Worm (Caenorhabditis elegans) whole organism, mixed stage, embryonic: ENCODE measurements around the gene lin-56.

ENCODE experiments used
- ceh-39 ChIP-seq: fragments of 150-350 bp; optimal IDR thresholded peaks from 2 replicates; lab custom pipeline; 2014; ENCODE audit warnings: missing biosample characterization, missing genetic modification characterization
- ceh-83 ChIP-seq: fragments of 200-800 bp; sonication (Bioruptor generic); optimal IDR thresholded peaks from 2 replicates; lab custom pipeline; 2018; ENCODE audit warnings: mild to moderate bottlenecking, missing genetic modification characterization, missing compliant biosample characterization
- elt-3 ChIP-seq: fragments of 150-350 bp; optimal IDR thresholded peaks from 2 replicates; lab custom pipeline; 2014; ENCODE audit warnings: missing biosample characterization, missing genetic modification characterization
- flh-1 ChIP-seq: fragments of 200-800 bp; sonication (Bioruptor generic); optimal IDR thresholded peaks from 2 replicates; lab custom pipeline; 2018; ENCODE audit warnings: mild to moderate bottlenecking, missing genetic modification characterization, moderate library complexity, missing compliant biosample characterization
- lsy-2 ChIP-seq: fragments of 150-350 bp; optimal IDR thresholded peaks from 2 replicates; lab custom pipeline; 2014; ENCODE audit warnings: missing biosample characterization, missing genetic modification characterization
- nhr-12 ChIP-seq: fragments of 150-350 bp; optimal IDR thresholded peaks from 2 replicates; lab custom pipeline; 2014; ENCODE audit warnings: missing biosample characterization, missing genetic modification characterization
- nhr-237 ChIP-seq: fragments of 150-350 bp; optimal IDR thresholded peaks from 2 replicates; lab custom pipeline; 2014; ENCODE audit warnings: missing biosample characterization, missing genetic modification characterization
- nhr-28 ChIP-seq: fragments of 150-350 bp; optimal IDR thresholded peaks from 2 replicates; lab custom pipeline; 2014; ENCODE audit warnings: missing biosample characterization, missing genetic modification characterization
- pha-4 ChIP-seq: fragments of 150-350 bp; optimal IDR thresholded peaks from 2 replicates; lab custom pipeline; 2018; ENCODE audit warnings: missing biosample characterization, missing genetic modification reagents, missing genetic modification characterization
- unc-62 ChIP-seq: fragments of 150-350 bp; optimal IDR thresholded peaks from 2 replicates; lab custom pipeline; 2014; ENCODE audit warnings: missing biosample characterization, missing genetic modification reagents, missing genetic modification characterization
- ztf-11 ChIP-seq: fragments of 150-350 bp; optimal IDR thresholded peaks from 2 replicates; lab custom pipeline; 2014; ENCODE audit warnings: missing biosample characterization, missing genetic modification characterization

DNA sequence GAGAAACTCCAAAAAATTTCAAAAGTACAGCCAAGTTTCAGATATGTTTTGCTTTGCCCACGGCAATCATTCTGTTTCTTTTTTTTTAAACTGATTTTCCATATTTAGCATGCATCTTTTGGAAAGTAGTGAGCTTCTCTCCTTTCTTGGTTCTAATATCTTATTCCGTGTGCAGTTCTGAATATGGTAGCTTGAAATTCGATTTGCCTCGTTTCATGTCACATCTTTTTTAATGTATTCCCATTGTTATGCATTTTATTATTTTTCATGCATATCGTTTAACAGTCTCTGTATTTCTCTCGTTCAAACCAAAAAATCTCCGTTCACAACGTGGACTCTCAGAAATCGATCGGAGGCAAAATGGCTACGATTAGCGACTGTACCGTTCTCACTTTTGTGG lies 44.7 kb downstream of the lin-56 start, which contains the start of gene ZK666.14:
- TF ChIP-seq nhr-237 (no peak), nhr-12 (no peak), nhr-28 (tag; lab: Kevin White, UChicago) (no peak), elt-3 (no peak), unc-62 (no peak), flh-1 (no peak), ceh-39 (tag; lab: Kevin White, UChicago) (no peak), ceh-83 (GFP tag; lab: Kevin White, UChicago) (no peak), pha-4 (tag; lab: Kevin White, UChicago) (no peak), ztf-11 (no peak), lsy-2 (tag; lab: Kevin White, UChicago) (no peak)
